Worm (Caenorhabditis elegans) whole organism, early embryonic: ENCODE data around the gene F54B11.8.

Source experiments
- B0310.2 ChIP-seq: sonication (generic microtip); optimal IDR thresholded peaks from 2 replicates; lab custom pipeline; 2016; ENCODE audit warnings: mild to moderate bottlenecking, missing genetic modification characterization, missing compliant biosample characterization
- F13C5.2 ChIP-seq: sonication (generic microtip); optimal IDR thresholded peaks from 2 replicates; lab custom pipeline; 2017; ENCODE audit warnings: mild to moderate bottlenecking, missing genetic modification characterization, inconsistent platforms, missing compliant biosample characterization
- aly-1 ChIP-seq: sonication (generic microtip); optimal IDR thresholded peaks from 2 replicates; lab custom pipeline; 2016; ENCODE audit warnings: missing genetic modification characterization, missing compliant biosample characterization
- ama-1 ChIP-seq: fragments of 150-350 bp; optimal IDR thresholded peaks from 2 replicates; lab custom pipeline; 2014
- ceh-13 ChIP-seq: fragments of 200-800 bp; sonication (Bioruptor generic); optimal IDR thresholded peaks from 2 replicates; lab custom pipeline; 2018; ENCODE audit warnings: mild to moderate bottlenecking, missing genetic modification characterization, missing compliant biosample characterization
- ceh-36 ChIP-seq: sonication (generic microtip); optimal IDR thresholded peaks from 2 replicates; lab custom pipeline; 2016; ENCODE audit warnings: missing genetic modification characterization, inconsistent platforms, missing compliant biosample characterization
- ets-7 ChIP-seq: sonication (generic microtip); optimal IDR thresholded peaks from 2 replicates; lab custom pipeline; 2016; ENCODE audit warnings: missing genotype, missing genetic modification characterization, missing compliant biosample characterization
- flt-1 ChIP-seq: fragments of 200-800 bp; sonication (Bioruptor generic); IDR thresholded peaks from 2 replicates; pipeline ENCODE4 v1.3.6; 2022; ENCODE audit warnings: missing genetic modification characterization, missing compliant biosample characterization
- hmbx-1 ChIP-seq: sonication (generic microtip); optimal IDR thresholded peaks from 2 replicates; lab custom pipeline; 2016; ENCODE audit warnings: mild to moderate bottlenecking, missing genetic modification characterization, missing compliant biosample characterization
- hmg-4 ChIP-seq: fragments of 200-800 bp; sonication (Bioruptor generic); optimal IDR thresholded peaks from 2 replicates; lab custom pipeline; 2018; ENCODE audit warnings: mild to moderate bottlenecking, missing genetic modification characterization, missing compliant biosample characterization
- hnd-1 ChIP-seq: sonication (generic microtip); optimal IDR thresholded peaks from 2 replicates; lab custom pipeline; 2016; ENCODE audit warnings: missing genetic modification characterization, missing compliant biosample characterization
- pes-1 ChIP-seq: fragments of 200-800 bp; sonication (Bioruptor generic); IDR thresholded peaks from 2 replicates; pipeline ENCODE4 v1.3.6; 2022; ENCODE audit warnings: missing genetic modification reagents, missing genetic modification characterization, missing compliant biosample characterization
- scrt-1 ChIP-seq: fragments of 200-800 bp; sonication (Bioruptor generic); IDR thresholded peaks from 2 replicates; pipeline ENCODE4 v1.3.6; 2022; ENCODE audit warnings: missing genetic modification characterization, missing compliant biosample characterization
- sea-1 ChIP-seq: fragments of 200-800 bp; sonication (Bioruptor generic); conservative IDR thresholded peaks from 2 replicates; pipeline ENCODE4 v1.3.6; 2022; ENCODE audit warnings: missing genetic modification characterization, missing compliant biosample characterization
- tbx-11 ChIP-seq: fragments of 200-800 bp; sonication (Bioruptor generic); IDR thresholded peaks from 2 replicates; pipeline ENCODE4 v1.3.6; 2022; ENCODE audit warnings: missing genetic modification characterization, missing compliant biosample characterization
- tbx-37 ChIP-seq: fragments of 200-800 bp; sonication (Bioruptor generic); conservative IDR thresholded peaks from 2 replicates; pipeline ENCODE4 v1.3.6; 2022; ENCODE audit warnings: missing genetic modification reagents, missing genetic modification characterization, missing compliant biosample characterization
- tra-4 ChIP-seq: sonication (generic microtip); optimal IDR thresholded peaks from 2 replicates; lab custom pipeline; 2017; ENCODE audit warnings: missing genetic modification characterization, missing compliant biosample characterization

The F54B11.8 gene

ce11 chrX:13637526-13637925 lies 33.8 kb upstream of the F54B11.8 start:
- TF ChIP-seq hmg-4 (GFP tag; lab: Kevin White, UChicago) (no peak), tbx-11 (GFP tag; lab: Robert Waterston, UW) (no peak), sea-1 (GFP tag; lab: Robert Waterston, UW) (no peak), ceh-36 (no peak), pes-1 (GFP tag; lab: Robert Waterston, UW) (no peak), aly-1 (tag; lab: Kevin White, UChicago) (no peak), ceh-13 (no peak), scrt-1 (GFP tag; lab: Robert Waterston, UW) (no peak), F13C5.2 (tag; lab: Kevin White, UChicago) (no peak), B0310.2 (no peak), ets-7 (tag; lab: Kevin White, UChicago) (no peak), tbx-37 (GFP tag; lab: Robert Waterston, UW) (no peak), ama-1 (lab: Kevin White, UChicago) (no peak), flt-1 (no peak), tra-4 (tag; lab: Kevin White, UChicago) (no peak), hnd-1 (tag; lab: Kevin White, UChicago) (no peak)

- TF ChIP-seq ama-1 (lab: Kevin White, UChicago) = no peak
- no peak for TF ChIP-seq tra-4 (tag; lab: Kevin White, UChicago)
- no peak for TF ChIP-seq tbx-11 (GFP tag; lab: Robert Waterston, UW)
- TF ChIP-seq hnd-1 (tag; lab: Kevin White, UChicago) = no peak
- no peak for TF ChIP-seq hmbx-1
- TF ChIP-seq sea-1 (GFP tag; lab: Robert Waterston, UW) = no peak
- TF ChIP-seq flt-1 = no peak
- no peak for TF ChIP-seq tbx-37 (GFP tag; lab: Robert Waterston, UW)
- no peak for TF ChIP-seq hmg-4 (GFP tag; lab: Kevin White, UChicago)
- TF ChIP-seq ceh-13 = no peak
- TF ChIP-seq F13C5.2 (tag; lab: Kevin White, UChicago) = no peak
- no peak for TF ChIP-seq ets-7 (tag; lab: Kevin White, UChicago)
- TF ChIP-seq pes-1 (GFP tag; lab: Robert Waterston, UW) = no peak
- TF ChIP-seq ceh-36 = no peak
- no peak for TF ChIP-seq aly-1 (tag; lab: Kevin White, UChicago)
Observed at ce11 chrX:13633876-13634479, 30.3 kb upstream of the F54B11.8 start.

ce11 chrX:13633032-13633431 lies 29.3 kb upstream of the F54B11.8 start:
- TF ChIP-seq sea-1 (GFP tag; lab: Robert Waterston, UW) (no peak), ceh-13 (no peak), hmbx-1 (no peak), tbx-11 (GFP tag; lab: Robert Waterston, UW) (no peak)

ce11 chrX:13632245-13632644 lies 28.5 kb upstream of the F54B11.8 start:
- TF ChIP-seq F13C5.2 (tag; lab: Kevin White, UChicago) (no peak), hnd-1 (tag; lab: Kevin White, UChicago) (no peak), scrt-1 (GFP tag; lab: Robert Waterston, UW) (no peak), aly-1 (tag; lab: Kevin White, UChicago) (no peak), sea-1 (GFP tag; lab: Robert Waterston, UW) (no peak), pes-1 (GFP tag; lab: Robert Waterston, UW) (no peak), ceh-13 (no peak), hmbx-1 (no peak)

ce11 chrX:13631122-13631672 lies 27.5 kb upstream of the F54B11.8 start, which contains the start of gene nlg-1:
Gene nlg-1, minus strand, starts transcription at chrX:13631172.
- TF ChIP-seq hmbx-1 (no peak), tra-4 (tag; lab: Kevin White, UChicago) (no peak)

DNA sequence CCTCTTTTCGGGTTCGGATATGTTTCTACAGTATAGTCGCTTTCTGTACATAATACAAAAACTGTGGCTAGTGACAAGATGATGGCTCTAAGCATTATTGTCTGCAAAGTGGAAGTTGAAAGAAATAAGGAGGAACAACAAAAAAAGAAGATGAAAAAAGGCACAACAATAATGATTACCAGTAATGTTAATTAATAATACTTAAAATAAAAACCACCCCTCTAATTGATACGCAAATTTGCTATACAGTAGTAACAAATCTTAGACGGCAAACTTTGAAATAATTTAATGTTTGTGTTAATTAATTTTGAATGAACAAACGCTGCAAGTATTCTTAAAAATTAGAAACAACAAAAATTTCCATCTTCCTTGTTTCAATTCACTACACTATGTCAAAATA lies 17.9 kb upstream of the F54B11.8 start, which contains the start of gene Y12A6A.1:
Gene Y12A6A.1, minus strand, starts transcription at position 101 of the 400 bp plus-strand sequence.
- TF ChIP-seq tbx-11 (GFP tag; lab: Robert Waterston, UW) (no peak), hmg-4 (GFP tag; lab: Kevin White, UChicago) (no peak), ets-7 (tag; lab: Kevin White, UChicago) (no peak), ceh-13 (no peak), tra-4 (tag; lab: Kevin White, UChicago) (no peak), B0310.2 (no peak), scrt-1 (GFP tag; lab: Robert Waterston, UW) (no peak), aly-1 (tag; lab: Kevin White, UChicago) (no peak), flt-1 (no peak), ceh-36 (no peak), hmbx-1 (no peak), F13C5.2 (tag; lab: Kevin White, UChicago) (no peak), hnd-1 (tag; lab: Kevin White, UChicago) (no peak), pes-1 (GFP tag; lab: Robert Waterston, UW) (no peak), ama-1 (lab: Kevin White, UChicago) (no peak), tbx-37 (GFP tag; lab: Robert Waterston, UW) (no peak), sea-1 (GFP tag; lab: Robert Waterston, UW) (no peak)

DNA sequence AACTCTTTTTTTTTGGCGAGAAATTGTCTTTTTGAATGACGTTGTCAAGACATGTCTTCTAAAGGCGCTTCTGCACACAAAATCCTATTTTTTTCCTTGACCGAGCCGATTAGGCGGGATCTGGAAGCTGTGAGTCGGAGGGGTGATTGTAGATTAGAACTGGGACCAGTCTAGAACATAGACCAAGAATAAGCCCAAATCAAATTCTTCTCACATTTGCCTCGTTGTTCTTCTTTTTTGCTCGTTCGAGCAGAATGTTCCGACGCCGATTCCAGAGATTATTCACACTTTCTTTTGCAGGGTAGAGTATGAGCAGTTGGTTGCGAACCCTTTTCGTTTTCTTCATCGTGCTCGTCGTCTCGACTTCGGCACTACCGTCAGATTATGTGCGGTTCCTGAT lies 14.8 kb upstream of the F54B11.8 start, which contains the start of gene nlp-53:
Gene nlp-53, plus strand, starts transcription at position 301 of the 400 bp plus-strand sequence.
- no peak for TF ChIP-seq F13C5.2 (tag; lab: Kevin White, UChicago)

- TF ChIP-seq ets-7 (tag; lab: Kevin White, UChicago) (no peak), B0310.2 (no peak), F13C5.2 (tag; lab: Kevin White, UChicago) (no peak), hmbx-1 (no peak), hmg-4 (GFP tag; lab: Kevin White, UChicago) (no peak), aly-1 (tag; lab: Kevin White, UChicago) (no peak), tra-4 (tag; lab: Kevin White, UChicago) (no peak)
Observed at ce11 chrX:13615181-13615580, 11.5 kb upstream of the F54B11.8 start.
